Fruit fly (Drosophila melanogaster) whole organism, wandering third instar larva: ENCODE results near the gene Strump.

Experiments used
- GATAd ChIP-seq: sonication (Bioruptor generic); optimal IDR thresholded peaks from 2 replicates; lab custom pipeline; 2016; ENCODE audit warnings: missing biosample characterization, missing genetic modification characterization
- N ChIP-seq: fragments of >200 bp; optimal IDR thresholded peaks from 2 replicates; lab custom pipeline; 2018; ENCODE audit warnings: missing biosample characterization, missing external identifiers, missing genetic modification characterization
- Vsx2 ChIP-seq: fragments of 200-300, 225-300 bp; sonication (Bioruptor generic); optimal IDR thresholded peaks from 2 replicates; lab custom pipeline; 2018; ENCODE audit warnings: missing biosample characterization, missing genetic modification characterization; ENCODE audit not compliant: partially characterized antibody
- br ChIP-seq: fragments of 200-800 bp; sonication (Bioruptor generic); optimal IDR thresholded peaks from 2 replicates; lab custom pipeline; 2016; ENCODE audit warnings: missing biosample characterization, missing genetic modification characterization
- dl ChIP-seq, 2 experiments: fragments of 175-275, 200-275 bp in 1 of 2; fragments of 200-275 bp in 1 of 2; sonication (Bioruptor generic); optimal IDR thresholded peaks; lab custom pipeline; 2018; ENCODE audit warnings: mild to moderate bottlenecking in 2 of 2, missing biosample characterization in 2 of 2, missing genetic modification characterization in 2 of 2, moderate library complexity in 2 of 2; ENCODE audit not compliant: partially characterized antibody in 2 of 2, insufficient read depth in 1 of 2
- dmrt93B ChIP-seq: fragments of 200-800 bp; sonication (Bioruptor generic); optimal IDR thresholded peaks from 2 replicates; lab custom pipeline; 2018; ENCODE audit warnings: missing biosample characterization, mild to moderate bottlenecking, missing genetic modification characterization
- h ChIP-seq: fragments of 200-800 bp; sonication (Bioruptor generic); optimal IDR thresholded peaks from 3 replicates; lab custom pipeline; 2016; ENCODE audit warnings: missing biosample characterization, mild to moderate bottlenecking, missing genetic modification characterization
- pan ChIP-seq: fragments of >200 bp; optimal IDR thresholded peaks from 2 replicates; lab custom pipeline; 2017
- psq ChIP-seq: fragments of 200-800 bp; sonication (Bioruptor generic); optimal IDR thresholded peaks from 3 replicates; lab custom pipeline; 2017; ENCODE audit warnings: missing biosample characterization, mild to moderate bottlenecking, missing genetic modification characterization, moderate library complexity
- sage ChIP-seq: fragments of 200-800 bp; sonication (Bioruptor generic); optimal IDR thresholded peaks from 2 replicates; lab custom pipeline; 2016; ENCODE audit warnings: missing biosample characterization, mild to moderate bottlenecking, missing genetic modification characterization
- sv ChIP-seq: fragments of 200-800 bp; sonication (Bioruptor generic); optimal IDR thresholded peaks from 3 replicates; lab custom pipeline; 2016; ENCODE audit warnings: missing biosample characterization, missing genetic modification characterization
- usp ChIP-seq: fragments of >200 bp; optimal IDR thresholded peaks from 2 replicates; lab custom pipeline; 2017; ENCODE audit warnings: missing biosample characterization, missing genetic modification characterization

DNA sequence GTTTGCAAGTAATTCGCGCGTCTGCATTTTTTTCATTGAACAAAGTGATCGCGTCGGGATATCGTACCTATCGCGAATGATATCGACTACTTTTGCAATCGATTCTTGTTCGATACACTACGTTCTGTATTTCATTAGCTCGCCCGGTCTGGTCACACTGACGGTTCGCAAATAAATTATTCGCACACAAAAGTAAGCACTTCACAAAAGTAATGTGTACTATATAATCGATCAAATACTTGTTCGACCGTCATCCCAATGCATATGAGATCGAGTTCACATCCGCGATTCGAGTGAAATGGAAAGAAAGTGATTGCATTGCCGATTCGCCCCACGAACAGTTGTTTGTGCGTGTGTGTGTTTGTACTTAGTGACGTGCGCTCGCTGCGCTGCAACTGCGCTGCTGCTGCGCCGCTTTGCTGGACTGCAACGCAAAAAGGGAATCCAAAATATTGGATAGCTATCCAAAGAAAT, 31.4 kb upstream of the Strump start, which contains the start of the genes CG5235 and ClC-c:
- TF ChIP-seq usp (no peak), h (no peak), dmrt93B (GFP tag; lab: Kevin White, UChicago) (no peak), dl (GFP tag; optimal IDR thresholded peaks at IDR 0.05; lab: Kevin White, UChicago; ENCODE audit: insufficient read depth in 1 of 2, partially characterized antibody in 2 of 2) (no peak), br (GFP tag; lab: Kevin White, UChicago) (no peak), sage (no peak), pan (lab: Kevin White, UChicago) (no peak), Vsx2 (GFP tag; lab: Kevin White, UChicago) (no peak), sv (GFP tag; lab: Kevin White, UChicago) (no peak), GATAd (no peak), psq (GFP tag; lab: Kevin White, UChicago) (no peak), N (GFP tag; lab: Kevin White, UChicago) (no peak)
